Worm (Caenorhabditis elegans) whole organism, late embryonic: ENCODE data around the gene dct-18.

Experiments used
- F13H6.1 ChIP-seq: sonication (generic microtip); optimal IDR thresholded peaks from 2 replicates; lab custom pipeline; 2016; ENCODE audit warnings: missing genetic modification characterization, missing compliant biosample characterization
- K02D7.2 ChIP-seq: sonication (generic microtip); optimal IDR thresholded peaks from 2 replicates; lab custom pipeline; 2017; ENCODE audit warnings: mild to moderate bottlenecking, missing genetic modification characterization, missing compliant biosample characterization
- ceh-45 ChIP-seq: fragments of 200-800 bp; sonication (Bioruptor generic); IDR thresholded peaks from 2 replicates; pipeline ENCODE4 v1.3.6; 2022; ENCODE audit warnings: missing genetic modification reagents, missing genetic modification characterization, missing compliant biosample characterization
- madf-2 ChIP-seq: sonication (generic microtip); optimal IDR thresholded peaks from 2 replicates; lab custom pipeline; 2017; ENCODE audit warnings: missing genetic modification characterization, missing compliant biosample characterization
- pat-9 ChIP-seq: fragments of 200-800 bp; sonication (Bioruptor generic); optimal IDR thresholded peaks from 2 replicates; lab custom pipeline; 2018; ENCODE audit warnings: mild to moderate bottlenecking, missing genetic modification characterization, moderate library complexity, missing compliant biosample characterization
- rnt-1 ChIP-seq: sonication (generic microtip); optimal IDR thresholded peaks from 2 replicates; lab custom pipeline; 2016; ENCODE audit warnings: missing genetic modification characterization, missing compliant biosample characterization
- unc-86 ChIP-seq: sonication (generic microtip); optimal IDR thresholded peaks from 2 replicates; lab custom pipeline; 2016; ENCODE audit warnings: missing genetic modification characterization, missing compliant biosample characterization

DNA sequence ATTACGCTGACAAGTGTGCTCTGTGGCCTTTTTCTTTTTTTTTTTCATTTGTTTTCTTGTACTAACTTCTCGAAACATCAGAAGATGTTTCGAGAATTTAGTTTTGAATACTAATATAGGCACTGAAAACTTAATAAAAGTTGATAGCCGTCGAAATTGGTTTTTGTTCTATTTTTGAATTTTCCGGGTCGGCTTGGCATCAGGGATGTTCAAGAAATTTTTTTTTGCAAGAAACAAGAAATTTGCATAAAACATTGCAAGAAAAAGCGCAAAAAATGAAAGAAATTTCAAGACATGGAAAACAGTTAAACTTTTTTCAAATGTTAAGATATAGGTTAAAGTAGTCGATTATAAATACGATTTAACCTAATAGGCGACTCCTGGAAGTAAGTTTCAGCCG lies 8.4 kb upstream of the dct-18 start:
- no peak for TF ChIP-seq unc-86
- no peak for TF ChIP-seq ceh-45 (GFP tag; lab: Robert Waterston, UW)
- TF ChIP-seq rnt-1 (tag; lab: Kevin White, UChicago): no peak
- no peak for TF ChIP-seq madf-2 (tag; lab: Kevin White, UChicago)
- no peak for TF ChIP-seq F13H6.1
- TF ChIP-seq K02D7.2 (tag; lab: Kevin White, UChicago): no peak
- no peak for TF ChIP-seq pat-9 (tag; lab: Kevin White, UChicago)
